Worm (Caenorhabditis elegans) whole organism, mixed stage, embryonic: ENCODE measurements around the gene aqp-10.

ENCODE experiments used
- ces-1 ChIP-seq: fragments of 150-350 bp; optimal IDR thresholded peaks from 2 replicates; lab custom pipeline; 2014; ENCODE audit warnings: missing biosample characterization, missing genetic modification reagents, missing genetic modification characterization
- nhr-237 ChIP-seq: fragments of 150-350 bp; optimal IDR thresholded peaks from 2 replicates; lab custom pipeline; 2014; ENCODE audit warnings: missing biosample characterization, missing genetic modification characterization
- nhr-28 ChIP-seq: fragments of 150-350 bp; optimal IDR thresholded peaks from 2 replicates; lab custom pipeline; 2014; ENCODE audit warnings: missing biosample characterization, missing genetic modification characterization
- pha-4 ChIP-seq: fragments of 150-350 bp; optimal IDR thresholded peaks from 2 replicates; lab custom pipeline; 2018; ENCODE audit warnings: missing biosample characterization, missing genetic modification reagents, missing genetic modification characterization

DNA sequence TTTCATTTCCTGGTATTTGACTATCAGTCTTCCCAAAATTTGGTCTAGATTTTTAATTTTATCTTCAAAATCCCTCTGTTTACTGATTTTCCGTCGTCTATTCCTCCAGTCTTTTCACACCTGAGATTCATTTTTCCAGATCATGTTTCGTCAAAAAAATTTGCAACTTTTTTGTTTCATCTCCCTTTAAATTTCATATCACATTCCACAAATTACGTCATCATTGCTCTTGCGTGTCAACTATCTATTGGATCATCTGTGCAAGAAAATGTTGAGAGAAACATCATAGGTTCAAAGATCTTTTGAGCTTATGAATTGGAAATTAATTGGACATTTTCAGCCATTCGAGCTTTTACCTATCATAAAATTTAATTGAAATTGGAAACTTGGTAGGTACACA, 10.3 kb downstream of the aqp-10 start:
- TF ChIP-seq pha-4 (tag; lab: Kevin White, UChicago) (no peak), nhr-237 (tag; lab: Kevin White, UChicago) (no peak), nhr-28 (no peak), ces-1 (GFP tag; lab: Kevin White, UChicago) (no peak)
